Worm (Caenorhabditis elegans) whole organism, L1 larva: Measurements from ENCODE around the gene lgg-1.

Experiments
- C04F5.9 ChIP-seq: sonication (generic microtip); optimal IDR thresholded peaks from 2 replicates; lab custom pipeline; 2016; ENCODE audit warnings: missing genetic modification characterization, missing compliant biosample characterization
- C16A3.4 ChIP-seq: fragments of 150-350 bp; optimal IDR thresholded peaks from 2 replicates; lab custom pipeline; 2014; ENCODE audit warnings: missing biosample characterization, missing genetic modification characterization
- F16B12.6 ChIP-seq: fragments of 150-350 bp; optimal IDR thresholded peaks from 2 replicates; lab custom pipeline; 2014; ENCODE audit warnings: missing biosample characterization, missing genetic modification characterization
- Y116A8C.19 ChIP-seq: sonication (generic microtip); optimal IDR thresholded peaks from 2 replicates; lab custom pipeline; 2016; ENCODE audit warnings: missing compliant biosample characterization, missing genetic modification characterization, borderline replicate concordance
- aha-1 ChIP-seq: fragments of 150-350 bp; optimal IDR thresholded peaks from 2 replicates; lab custom pipeline; 2014; ENCODE audit warnings: missing biosample characterization, missing genetic modification characterization
- alr-1 ChIP-seq: fragments of 200-800 bp; sonication (Bioruptor generic); optimal IDR thresholded peaks from 2 replicates; lab custom pipeline; 2018; ENCODE audit warnings: borderline replicate concordance, mild to moderate bottlenecking, missing genetic modification characterization, missing compliant biosample characterization
- aly-2 ChIP-seq: fragments of 150-350 bp; optimal IDR thresholded peaks from 2 replicates; lab custom pipeline; 2014; ENCODE audit warnings: missing biosample characterization, missing genetic modification characterization
- blmp-1 ChIP-seq: fragments of 150-350 bp; optimal IDR thresholded peaks from 2 replicates; lab custom pipeline; 2014; ENCODE audit warnings: missing biosample characterization, missing genetic modification characterization
- ceh-63 ChIP-seq: fragments of 200-800 bp; sonication (Bioruptor generic); optimal IDR thresholded peaks from 2 replicates; lab custom pipeline; 2018; ENCODE audit warnings: mild to moderate bottlenecking, missing genetic modification characterization, missing compliant biosample characterization
- ceh-82 ChIP-seq, 3 experiments: fragments of 150-350 bp in 1 of 3; sonication (generic microtip) in 2 of 3; optimal IDR thresholded peaks; 2 replicates each; lab custom pipeline; 2014 to 2017; ENCODE audit warnings: missing biosample characterization in 3 of 3, missing genetic modification characterization in 3 of 3
- ces-1 ChIP-seq: fragments of 150-350 bp; optimal IDR thresholded peaks from 2 replicates; lab custom pipeline; 2014; ENCODE audit warnings: missing biosample characterization, missing genetic modification reagents, missing genetic modification characterization
- efl-3 ChIP-seq: fragments of 200-800 bp; sonication (Bioruptor generic); optimal IDR thresholded peaks from 2 replicates; lab custom pipeline; 2018; ENCODE audit warnings: mild to moderate bottlenecking, missing genetic modification characterization, missing compliant biosample characterization
- egl-13 ChIP-seq: sonication (generic microtip); optimal IDR thresholded peaks from 2 replicates; lab custom pipeline; 2016; ENCODE audit warnings: missing genotype, missing genetic modification reagents, missing genetic modification characterization, missing compliant biosample characterization
- egl-27 ChIP-seq, 2 experiments: fragments of 150-350 bp in 1 of 2; sonication (generic microtip); optimal IDR thresholded peaks; 3 replicates each; lab custom pipeline; 2017 to 2018; ENCODE audit warnings: missing biosample characterization in 2 of 2, missing genetic modification characterization in 2 of 2, missing genetic modification reagents in 2 of 2
- elt-3 ChIP-seq, 6 experiments: fragments of 150-350 bp in 1 of 6; sonication (generic microtip); optimal IDR thresholded peaks; 2 replicates each; lab custom pipeline; 2017 to 2018; ENCODE audit warnings: missing biosample characterization in 6 of 6, missing genetic modification characterization in 6 of 6, inconsistent platforms in 1 of 6
- ets-5 ChIP-seq: fragments of 200-800 bp; sonication (Bioruptor generic); IDR thresholded peaks from 2 replicates; pipeline ENCODE4 v1.3.6; 2022; ENCODE audit warnings: missing genetic modification characterization, missing compliant biosample characterization
- fkh-10 ChIP-seq: sonication (generic microtip); optimal IDR thresholded peaks from 2 replicates; lab custom pipeline; 2017; ENCODE audit warnings: missing biosample characterization, missing genetic modification reagents, missing genetic modification characterization
- fkh-4 ChIP-seq: sonication (generic microtip); optimal IDR thresholded peaks from 2 replicates; lab custom pipeline; 2016; ENCODE audit warnings: missing compliant biosample characterization, missing genetic modification characterization, borderline replicate concordance
- hlh-17 ChIP-seq: fragments of 200-800 bp; sonication (Bioruptor generic); optimal IDR thresholded peaks from 2 replicates; lab custom pipeline; 2018; ENCODE audit warnings: missing genetic modification characterization, mild to moderate bottlenecking, missing compliant biosample characterization, moderate library complexity, borderline replicate concordance
- hlh-4 ChIP-seq: sonication (generic microtip); optimal IDR thresholded peaks from 2 replicates; lab custom pipeline; 2016; ENCODE audit warnings: mild to moderate bottlenecking, missing genetic modification characterization, missing compliant biosample characterization
- hpl-2 ChIP-seq: fragments of 150-350 bp; optimal IDR thresholded peaks from 2 replicates; lab custom pipeline; 2014; ENCODE audit warnings: missing biosample characterization, missing genetic modification reagents, missing genetic modification characterization
- jun-1 ChIP-seq: fragments of 150-350 bp; optimal IDR thresholded peaks from 2 replicates; lab custom pipeline; 2014; ENCODE audit warnings: missing biosample characterization, missing genetic modification reagents, missing genetic modification characterization
- lin-13 ChIP-seq: fragments of 150-350 bp; optimal IDR thresholded peaks from 2 replicates; lab custom pipeline; 2014; ENCODE audit warnings: missing biosample characterization, missing genetic modification reagents, missing genetic modification characterization
- lin-14 ChIP-seq: fragments of 200-800 bp; sonication (Bioruptor generic); optimal IDR thresholded peaks from 2 replicates; lab custom pipeline; 2018; ENCODE audit warnings: mild to moderate bottlenecking, missing genetic modification characterization, moderate library complexity, missing compliant biosample characterization
- lin-35 ChIP-seq, 2 experiments: fragments of 150-350 bp; optimal IDR thresholded peaks; 2 replicates each; lab custom pipeline; 2014; ENCODE audit warnings: missing biosample characterization in 2 of 2, missing genetic modification characterization in 2 of 2, missing genetic modification reagents in 2 of 2
- lir-3 ChIP-seq: sonication (generic microtip); optimal IDR thresholded peaks from 2 replicates; lab custom pipeline; 2016; ENCODE audit warnings: mild to moderate bottlenecking, missing genetic modification characterization, moderate library complexity, missing compliant biosample characterization; ENCODE audit not compliant: poor library complexity
- lsy-2 ChIP-seq, 2 experiments: fragments of 150-350 bp; optimal IDR thresholded peaks; 2 replicates each; lab custom pipeline; 2014; ENCODE audit warnings: missing biosample characterization in 2 of 2, missing genetic modification characterization in 2 of 2
- mab-9 ChIP-seq: fragments of 200-800 bp; sonication (Bioruptor generic); IDR thresholded peaks from 2 replicates; pipeline ENCODE4 v1.3.6; 2022; ENCODE audit warnings: missing genetic modification reagents, missing genetic modification characterization, missing compliant biosample characterization
- mdl-1 ChIP-seq, 2 experiments: fragments of 150-350 bp; optimal IDR thresholded peaks; 2 replicates each; lab custom pipeline; 2014 to 2017; ENCODE audit warnings: missing biosample characterization in 2 of 2, missing genetic modification characterization in 2 of 2, inconsistent platforms in 1 of 2
- mef-2 ChIP-seq: fragments of 150-350 bp; optimal IDR thresholded peaks from 2 replicates; lab custom pipeline; 2014; ENCODE audit warnings: missing biosample characterization, missing genetic modification characterization
- nhr-11 ChIP-seq: fragments of 150-350 bp; optimal IDR thresholded peaks from 2 replicates; lab custom pipeline; 2014; ENCODE audit warnings: missing biosample characterization, missing genetic modification characterization
- nhr-12 ChIP-seq: sonication (generic microtip); optimal IDR thresholded peaks from 2 replicates; lab custom pipeline; 2017; ENCODE audit warnings: missing biosample characterization, missing genetic modification characterization
- nhr-237 ChIP-seq: fragments of 150-350 bp; optimal IDR thresholded peaks from 2 replicates; lab custom pipeline; 2014; ENCODE audit warnings: missing biosample characterization, missing genetic modification characterization
- nhr-77 ChIP-seq: fragments of 150-350 bp; optimal IDR thresholded peaks from 2 replicates; lab custom pipeline; 2014; ENCODE audit warnings: missing biosample characterization, missing genetic modification characterization
- nhr-85 ChIP-seq: sonication (generic microtip); peaks from one replicate; lab custom pipeline; 2016; ENCODE audit warnings: missing genetic modification characterization, inconsistent platforms, missing compliant biosample characterization
- nhr-90 ChIP-seq: sonication (generic microtip); optimal IDR thresholded peaks from 2 replicates; lab custom pipeline; 2016; ENCODE audit warnings: mild to moderate bottlenecking, missing genetic modification characterization, missing compliant biosample characterization; ENCODE audit not compliant: poor library complexity
- pag-3 ChIP-seq: sonication (generic microtip); optimal IDR thresholded peaks from 2 replicates; lab custom pipeline; 2017; ENCODE audit warnings: missing genetic modification characterization, mild to moderate bottlenecking, missing compliant biosample characterization, antibody characterized with exemption, borderline replicate concordance; ENCODE audit not compliant: insufficient read depth
- pax-3 ChIP-seq: fragments of 200-800 bp; sonication (Bioruptor generic); optimal IDR thresholded peaks from 2 replicates; lab custom pipeline; 2018; ENCODE audit warnings: mild to moderate bottlenecking, missing genetic modification characterization, moderate library complexity, missing compliant biosample characterization
- pqm-1 ChIP-seq: sonication (generic microtip); optimal IDR thresholded peaks from 3 replicates; lab custom pipeline; 2017; ENCODE audit warnings: missing biosample characterization, missing genetic modification characterization
- rnt-1 ChIP-seq: sonication (generic microtip); optimal IDR thresholded peaks from 2 replicates; lab custom pipeline; 2016; ENCODE audit warnings: mild to moderate bottlenecking, missing genetic modification characterization, moderate library complexity, missing compliant biosample characterization
- snpc-4 ChIP-seq: fragments of 150-350 bp; optimal IDR thresholded peaks from 2 replicates; lab custom pipeline; 2014; ENCODE audit warnings: missing biosample characterization, missing genetic modification characterization
- snu-23 ChIP-seq: sonication (generic microtip); optimal IDR thresholded peaks from 2 replicates; lab custom pipeline; 2016; ENCODE audit warnings: missing genetic modification characterization, missing compliant biosample characterization
- sup-37 ChIP-seq: fragments of 200-800 bp; sonication (Bioruptor generic); optimal IDR thresholded peaks from 2 replicates; lab custom pipeline; 2018; ENCODE audit warnings: mild to moderate bottlenecking, missing genetic modification characterization, missing compliant biosample characterization
- swsn-7 ChIP-seq: sonication (generic microtip); optimal IDR thresholded peaks from 2 replicates; lab custom pipeline; 2016; ENCODE audit warnings: missing genetic modification characterization, missing compliant biosample characterization
- tbx-2 ChIP-seq: sonication (generic microtip); optimal IDR thresholded peaks from 2 replicates; lab custom pipeline; 2016; ENCODE audit warnings: missing genetic modification characterization, missing compliant biosample characterization
- tlp-1 ChIP-seq: fragments of 150-350 bp; optimal IDR thresholded peaks from 2 replicates; lab custom pipeline; 2014; ENCODE audit warnings: missing biosample characterization, missing genetic modification characterization
- unc-130 ChIP-seq: fragments of 150-350 bp; optimal IDR thresholded peaks from 2 replicates; lab custom pipeline; 2017; ENCODE audit warnings: missing biosample characterization, missing genetic modification characterization, inconsistent platforms
- unc-62 ChIP-seq: fragments of 150-350 bp; optimal IDR thresholded peaks from 2 replicates; lab custom pipeline; 2014; ENCODE audit warnings: missing biosample characterization, missing genetic modification reagents, missing genetic modification characterization
- unc-86 ChIP-seq: sonication (generic microtip); optimal IDR thresholded peaks from 2 replicates; lab custom pipeline; 2016; ENCODE audit warnings: missing genetic modification characterization, missing compliant biosample characterization
- unc-98 ChIP-seq: fragments of 200-800 bp; sonication (Bioruptor generic); IDR thresholded peaks from 2 replicates; pipeline ENCODE4 v1.3.6; 2022; ENCODE audit warnings: missing genetic modification characterization, missing compliant biosample characterization
- vab-15 ChIP-seq: sonication (generic microtip); optimal IDR thresholded peaks from 2 replicates; lab custom pipeline; 2017; ENCODE audit warnings: missing genotype, mild to moderate bottlenecking, missing genetic modification characterization, missing compliant biosample characterization
- zip-4 ChIP-seq: fragments of 200-800 bp; sonication (Bioruptor generic); optimal IDR thresholded peaks from 2 replicates; lab custom pipeline; 2018; ENCODE audit warnings: mild to moderate bottlenecking, missing genetic modification characterization, moderate library complexity, missing compliant biosample characterization
- ztf-11 ChIP-seq, 2 experiments: sonication (generic microtip); optimal IDR thresholded peaks; 2 replicates each; lab custom pipeline; 2016 to 2017; ENCODE audit warnings: missing genetic modification characterization in 2 of 2, missing biosample characterization in 1 of 2, missing compliant biosample characterization in 1 of 2

Gene lgg-1

ce11 chrII:6343893-6344292 lies 3.6 kb downstream of the lgg-1 start, which contains the start of gene txt-18:
Gene txt-18, plus strand, starts transcription at chrII:6344072.
- TF ChIP-seq unc-86 (tag; lab: Kevin White, UChicago) (no peak), Y116A8C.19 (tag; lab: Kevin White, UChicago) (no peak), nhr-77 (no peak), alr-1 (tag; lab: Kevin White, UChicago) (no peak), hlh-4 (no peak), swsn-7 (tag; lab: Kevin White, UChicago) (peak; percentile 1), tbx-2 (no peak), mab-9 (GFP tag; lab: Robert Waterston, UW) (no peak), ceh-63 (GFP tag; lab: Kevin White, UChicago) (no peak), hlh-17 (GFP tag; lab: Kevin White, UChicago) (no peak), elt-3 (tag; optimal IDR thresholded peaks at IDR 0.05; lab: Kevin White, UChicago) (peak in 1 of 6 experiments; percentile 32), lir-3 (tag; lab: Kevin White, UChicago) (no peak), zip-4 (no peak), ceh-82 (tag; optimal IDR thresholded peaks at IDR 0.05; lab: Kevin White, UChicago) (no peak), ets-5 (GFP tag; lab: Robert Waterston, UW) (no peak), rnt-1 (tag; lab: Kevin White, UChicago) (peak; percentile 4), efl-3 (GFP tag; lab: Kevin White, UChicago) (no peak), fkh-10 (no peak), lin-35 (GFP tag; optimal IDR thresholded peaks at IDR 0.05; lab: Kevin White, UChicago) (peak in 1 of 2 experiments; percentile 13), aha-1 (tag; lab: Kevin White, UChicago) (no peak), C16A3.4 (tag; lab: Kevin White, UChicago) (no peak), nhr-85 (tag; lab: Kevin White, UChicago) (peak; percentile 22), nhr-237 (tag; lab: Kevin White, UChicago) (no peak), F16B12.6 (tag; lab: Kevin White, UChicago) (no peak), lsy-2 (tag; optimal IDR thresholded peaks at IDR 0.05; lab: Kevin White, UChicago) (peak in 1 of 2 experiments; percentile 59), ces-1 (GFP tag; lab: Kevin White, UChicago) (no peak), unc-130 (tag; lab: Kevin White, UChicago) (no peak), pqm-1 (tag; lab: Kevin White, UChicago) (no peak), unc-98 (GFP tag; lab: Robert Waterston, UW) (no peak), aly-2 (tag; lab: Kevin White, UChicago) (no peak), sup-37 (GFP tag; lab: Kevin White, UChicago) (no peak), pax-3 (tag; lab: Kevin White, UChicago) (no peak), egl-27 (tag; optimal IDR thresholded peaks at IDR 0.05; lab: Kevin White, UChicago) (no peak), nhr-12 (no peak), blmp-1 (tag; lab: Kevin White, UChicago) (peak; percentile 90), nhr-90 (tag; lab: Kevin White, UChicago) (no peak), pag-3 (tag; lab: Kevin White, UChicago) (no peak), lin-14 (peak; percentile 69), jun-1 (tag; lab: Kevin White, UChicago) (no peak), hpl-2 (GFP tag; lab: Kevin White, UChicago) (no peak), fkh-4 (tag; lab: Kevin White, UChicago) (no peak), snpc-4 (tag; lab: Kevin White, UChicago) (no peak), C04F5.9 (tag; lab: Kevin White, UChicago) (no peak), ztf-11 (tag; optimal IDR thresholded peaks at IDR 0.05; lab: Kevin White, UChicago) (no peak), mdl-1 (tag; optimal IDR thresholded peaks at IDR 0.05; lab: Kevin White, UChicago) (no peak), snu-23 (peak; percentile 51), egl-13 (tag; lab: Kevin White, UChicago) (no peak), mef-2 (tag; lab: Kevin White, UChicago) (no peak), tlp-1 (tag; lab: Kevin White, UChicago) (no peak), unc-62 (GFP tag; lab: Kevin White, UChicago) (no peak), lin-13 (GFP tag; lab: Kevin White, UChicago) (peak; percentile 23), nhr-11 (tag; lab: Kevin White, UChicago) (no peak), vab-15 (tag; lab: Kevin White, UChicago) (no peak)
